ENCODE assay signal across 1 fruit fly cellular context in genomic region chr2L:16601515-16602026, dm6.
TF ChIP-seq lines count a peak whose summit lies in the region.

No protein-coding gene starts in this region.

TF ChIP-seq in whole organism, embryonic, 481 proteins besides CTCF, POLR2A, EP300 and RAD21 (continued from another document and continues in another):
- TF ChIP-seq vvl (GFP tag; IDR thresholded peaks at IDR 0.05; lab: Robert Waterston, UW): peak; percentile 70
- peak; percentile 94 for TF ChIP-seq corto (GFP tag; optimal IDR thresholded peaks at IDR 0.05; lab: Kevin White, UChicago)
- no peak for TF ChIP-seq prd (optimal IDR thresholded peaks at IDR 0.05; lab: Kevin White, UChicago)
- 0 out of 3 replicates have a peak, but pooled peaks have one; percentile 5 for TF ChIP-seq prd (GFP tag; IDR thresholded peaks at IDR 0.05; lab: Robert Waterston, UW)
- peak; percentile 1 for TF ChIP-seq CG9817 (tag; optimal IDR thresholded peaks at IDR 0.05; lab: Kevin White, UChicago)
- TF ChIP-seq CG11456 (GFP tag; IDR thresholded peaks at IDR 0.05; lab: Robert Waterston, UW): no peak
- no peak for TF ChIP-seq GATAe (GFP tag; conservative IDR thresholded peaks at IDR 0.05; lab: Robert Waterston, UW)
- no peak for TF ChIP-seq CG4282 (GFP tag; optimal IDR thresholded peaks at IDR 0.05; lab: Kevin White, UChicago)
- no peak for TF ChIP-seq pzg (GFP tag; optimal IDR thresholded peaks at IDR 0.05; lab: Kevin White, UChicago)
- no peak for TF ChIP-seq CG43689 (GFP tag; IDR thresholded peaks at IDR 0.05; lab: Robert Waterston, UW)
- peak; percentile 5 for TF ChIP-seq salm (tag; optimal IDR thresholded peaks at IDR 0.05; lab: Kevin White, UChicago)
- TF ChIP-seq Abd-B (GFP tag; optimal IDR thresholded peaks at IDR 0.05; lab: Kevin White, UChicago): no peak
- TF ChIP-seq CG31388 (GFP tag; optimal IDR thresholded peaks at IDR 0.05; lab: Kevin White, UChicago): no peak
- no peak for TF ChIP-seq CG3407 (GFP tag; optimal IDR thresholded peaks at IDR 0.05; lab: Kevin White, UChicago)
- no peak for TF ChIP-seq Vsx1 (GFP tag; optimal IDR thresholded peaks at IDR 0.05; lab: Kevin White, UChicago)
- TF ChIP-seq Ada2b (GFP tag; IDR thresholded peaks at IDR 0.05; lab: Robert Waterston, UW): no peak
- peak; percentile 70 for TF ChIP-seq CG16779 (GFP tag; IDR thresholded peaks at IDR 0.05; lab: Robert Waterston, UW)
- peak; percentile 2 for TF ChIP-seq CG9876 (GFP tag; optimal IDR thresholded peaks at IDR 0.05; lab: Kevin White, UChicago)
- TF ChIP-seq CG18599 (GFP tag; optimal IDR thresholded peaks at IDR 0.05; lab: Kevin White, UChicago): peak; percentile 22
- TF ChIP-seq CG2129 (GFP tag; IDR thresholded peaks at IDR 0.05; lab: Robert Waterston, UW; ENCODE audit: partially characterized antibody): no peak
- TF ChIP-seq CG16815 (GFP tag; optimal IDR thresholded peaks at IDR 0.05; lab: Kevin White, UChicago): no peak
- TF ChIP-seq stwl (tag; optimal IDR thresholded peaks at IDR 0.05; lab: Kevin White, UChicago): no peak
- 0 out of 2 replicates have a peak, but pooled peaks have one; percentile 42 for TF ChIP-seq ttk (GFP tag; IDR thresholded peaks at IDR 0.05; lab: Robert Waterston, UW)
- TF ChIP-seq lilli (GFP tag; optimal IDR thresholded peaks at IDR 0.05; lab: Kevin White, UChicago): no peak
- TF ChIP-seq chinmo (GFP tag; IDR thresholded peaks at IDR 0.05; lab: Robert Waterston, UW; ENCODE audit: partially characterized antibody): peak; percentile 98
- no peak for TF ChIP-seq Tbp (GFP tag; optimal IDR thresholded peaks at IDR 0.05; lab: Kevin White, UChicago)
- TF ChIP-seq CG17568 (GFP tag; optimal IDR thresholded peaks at IDR 0.05; lab: Kevin White, UChicago): peak; percentile 45
- no peak for TF ChIP-seq btn (GFP tag; optimal IDR thresholded peaks at IDR 0.05; lab: Kevin White, UChicago)
- no peak for TF ChIP-seq pita (GFP tag; optimal IDR thresholded peaks at IDR 0.05; lab: Kevin White, UChicago)
- peak; percentile 10 for TF ChIP-seq bigmax (GFP tag; optimal IDR thresholded peaks at IDR 0.05; lab: Kevin White, UChicago)
- TF ChIP-seq Fer3 (tag; optimal IDR thresholded peaks at IDR 0.05; lab: Kevin White, UChicago): peak; percentile 33
- no peak for TF ChIP-seq gsb-n (tag; optimal IDR thresholded peaks at IDR 0.05; lab: Kevin White, UChicago)
- no peak for TF ChIP-seq Rx (GFP tag; IDR thresholded peaks at IDR 0.05; lab: Robert Waterston, UW)
- TF ChIP-seq maf-S (GFP tag; optimal IDR thresholded peaks at IDR 0.05; lab: Kevin White, UChicago): no peak
- peak in 1 of 3 experiments; percentile 21 for TF ChIP-seq Stat92E (GFP tag; optimal IDR thresholded peaks at IDR 0.05; lab: Kevin White, UChicago)
- TF ChIP-seq CG12299 (tag; optimal IDR thresholded peaks at IDR 0.05; lab: Kevin White, UChicago): peak; percentile 31
- no peak for TF ChIP-seq ems (GFP tag; optimal IDR thresholded peaks at IDR 0.05; lab: Kevin White, UChicago)
- TF ChIP-seq gro (GFP tag; optimal IDR thresholded peaks at IDR 0.05; lab: Kevin White, UChicago): peak; percentile 59
- TF ChIP-seq E2f2 (GFP tag; IDR thresholded peaks at IDR 0.05; lab: Robert Waterston, UW): no peak
- TF ChIP-seq cg (GFP tag; optimal IDR thresholded peaks at IDR 0.05; lab: Kevin White, UChicago): peak; percentile 89
- no peak for TF ChIP-seq NC2β (GFP tag; optimal IDR thresholded peaks at IDR 0.05; lab: Kevin White, UChicago)
- TF ChIP-seq CG13424 (tag; optimal IDR thresholded peaks at IDR 0.05; lab: Kevin White, UChicago): no peak
- TF ChIP-seq exex (tag; optimal IDR thresholded peaks at IDR 0.05; lab: Kevin White, UChicago): peak; percentile 7
- TF ChIP-seq amos (GFP tag; IDR thresholded peaks at IDR 0.05; lab: Robert Waterston, UW; ENCODE audit: partially characterized antibody): peak; percentile 58; the same call in 1 of the 2 replicates
- TF ChIP-seq Gsc (GFP tag; IDR thresholded peaks at IDR 0.05; lab: Robert Waterston, UW): no peak
- no peak for TF ChIP-seq CG6689 (GFP tag; IDR thresholded peaks at IDR 0.05; lab: Robert Waterston, UW)
- TF ChIP-seq Optix (GFP tag; IDR thresholded peaks at IDR 0.05; lab: Robert Waterston, UW): no peak
- no peak for TF ChIP-seq CG17802 (tag; optimal IDR thresholded peaks at IDR 0.05; lab: Kevin White, UChicago)
- TF ChIP-seq CG17612 (GFP tag; IDR thresholded peaks at IDR 0.05; lab: Robert Waterston, UW): no peak
- no peak for TF ChIP-seq CG14667 (GFP tag; IDR thresholded peaks at IDR 0.05; lab: Robert Waterston, UW)
- TF ChIP-seq vfl (GFP tag; optimal IDR thresholded peaks at IDR 0.05; lab: Kevin White, UChicago): peak; percentile 2
- no peak for TF ChIP-seq CG6791 (GFP tag; IDR thresholded peaks at IDR 0.05; lab: Robert Waterston, UW; ENCODE audit: partially characterized antibody)
- no peak for TF ChIP-seq ATbp (GFP tag; optimal IDR thresholded peaks at IDR 0.05; lab: Kevin White, UChicago)
- TF ChIP-seq ato (GFP tag; IDR thresholded peaks at IDR 0.05; lab: Robert Waterston, UW; ENCODE audit: partially characterized antibody): peak; percentile 51; the same call in 1 of the 2 replicates
- 0 out of 2 replicates have a peak, but pooled peaks have one; percentile 27 for TF ChIP-seq wdn (GFP tag; IDR thresholded peaks at IDR 0.05; lab: Robert Waterston, UW)
- TF ChIP-seq Usf (GFP tag; optimal IDR thresholded peaks at IDR 0.05; lab: Kevin White, UChicago): no peak
- no peak for TF ChIP-seq lmd (GFP tag; IDR thresholded peaks at IDR 0.05; lab: Robert Waterston, UW)
- no peak for TF ChIP-seq Hr3 (GFP tag; optimal IDR thresholded peaks at IDR 0.05; lab: Kevin White, UChicago)
- no peak for TF ChIP-seq CG8359 (GFP tag; optimal IDR thresholded peaks at IDR 0.05; lab: Kevin White, UChicago; ENCODE audit: borderline replicate concordance)
- no peak for TF ChIP-seq CG3995 (GFP tag; optimal IDR thresholded peaks at IDR 0.05; lab: Kevin White, UChicago)
- no peak for TF ChIP-seq trh (GFP tag; optimal IDR thresholded peaks at IDR 0.05; lab: Kevin White, UChicago)
- TF ChIP-seq CG9932 (GFP tag; IDR thresholded peaks at IDR 0.05; lab: Robert Waterston, UW): no peak
- peak; percentile 32 for TF ChIP-seq CG13624 (GFP tag; optimal IDR thresholded peaks at IDR 0.05; lab: Kevin White, UChicago)
- peak; percentile 92 for TF ChIP-seq z (GFP tag; IDR thresholded peaks at IDR 0.05; lab: Robert Waterston, UW)
- no peak for TF ChIP-seq Ets97D (GFP tag; optimal IDR thresholded peaks at IDR 0.05; lab: Kevin White, UChicago)
- TF ChIP-seq sug (tag; optimal IDR thresholded peaks at IDR 0.05; lab: Kevin White, UChicago): peak; percentile 40
- TF ChIP-seq caup (GFP tag; optimal IDR thresholded peaks at IDR 0.05; lab: Kevin White, UChicago; ENCODE audit: severe bottlenecking): peak; percentile 20
- no peak for TF ChIP-seq CG10959 (GFP tag; IDR thresholded peaks at IDR 0.05; lab: Robert Waterston, UW)
- no peak for TF ChIP-seq pan (optimal IDR thresholded peaks at IDR 0.05; lab: Kevin White, UChicago)
- TF ChIP-seq pan (GFP tag; optimal IDR thresholded peaks at IDR 0.05 in 1 of 2, IDR thresholded peaks at IDR 0.05 in 1 of 2): peak in 1 of 2 experiments; percentile 51
- peak; percentile 6 for TF ChIP-seq CG12219 (GFP tag; optimal IDR thresholded peaks at IDR 0.05; lab: Kevin White, UChicago)
- TF ChIP-seq toy (GFP tag; IDR thresholded peaks at IDR 0.05; lab: Robert Waterston, UW): no peak
- no peak for TF ChIP-seq ERR (GFP tag; optimal IDR thresholded peaks at IDR 0.05; lab: Kevin White, UChicago)
- TF ChIP-seq C15 (GFP tag; IDR thresholded peaks at IDR 0.05; lab: Robert Waterston, UW): no peak
- TF ChIP-seq CG34376 (GFP tag; optimal IDR thresholded peaks at IDR 0.05; lab: Kevin White, UChicago): peak; percentile 79
- no peak for TF ChIP-seq CG3065 (GFP tag; optimal IDR thresholded peaks at IDR 0.05; lab: Kevin White, UChicago)
- no peak for TF ChIP-seq CG14710 (tag; optimal IDR thresholded peaks at IDR 0.05; lab: Kevin White, UChicago)
- TF ChIP-seq sr (GFP tag; IDR thresholded peaks at IDR 0.05; lab: Robert Waterston, UW): no peak
- TF ChIP-seq Atf6 (GFP tag; IDR thresholded peaks at IDR 0.05; lab: Robert Waterston, UW): peak; percentile 52; the same call in 1 of the 2 replicates
- TF ChIP-seq H2.0 (GFP tag; IDR thresholded peaks at IDR 0.05; lab: Robert Waterston, UW): no peak
- peak; percentile 92 for TF ChIP-seq lbe (GFP tag; optimal IDR thresholded peaks at IDR 0.05; lab: Kevin White, UChicago)
- no peak for TF ChIP-seq CG2116 (GFP tag; optimal IDR thresholded peaks at IDR 0.05; lab: Kevin White, UChicago)
- peak; percentile 55; the same call in 2 of the 3 replicates for TF ChIP-seq CG34224 (GFP tag; IDR thresholded peaks at IDR 0.05; lab: Robert Waterston, UW; ENCODE audit: partially characterized antibody)
- TF ChIP-seq sim (GFP tag; IDR thresholded peaks at IDR 0.05; lab: Robert Waterston, UW): no peak
- no peak for TF ChIP-seq CG6813 (GFP tag; optimal IDR thresholded peaks at IDR 0.05; lab: Kevin White, UChicago)
- TF ChIP-seq CG34422 (GFP tag; IDR thresholded peaks at IDR 0.05; lab: Robert Waterston, UW): no peak; the same call in 2 of the 3 replicates
- no peak for TF ChIP-seq emc (GFP tag; optimal IDR thresholded peaks at IDR 0.05; lab: Kevin White, UChicago)
- TF ChIP-seq chn (GFP tag; optimal IDR thresholded peaks at IDR 0.05; lab: Kevin White, UChicago): no peak
- TF ChIP-seq CoRest (tag; optimal IDR thresholded peaks at IDR 0.05; lab: Kevin White, UChicago): no peak
- TF ChIP-seq trem (tag; optimal IDR thresholded peaks at IDR 0.05; lab: Kevin White, UChicago): peak; percentile 16
- TF ChIP-seq CG32772 (GFP tag; IDR thresholded peaks at IDR 0.05; lab: Robert Waterston, UW): peak; percentile 52; the same call in 1 of the 2 replicates
- no peak for TF ChIP-seq gt (GFP tag; IDR thresholded peaks at IDR 0.05; lab: Robert Waterston, UW)
- TF ChIP-seq fru (optimal IDR thresholded peaks at IDR 0.05; lab: Kevin White, UChicago): no peak
- TF ChIP-seq HLHmδ (GFP tag; optimal IDR thresholded peaks at IDR 0.05; lab: Kevin White, UChicago): no peak
- no peak for TF ChIP-seq onecut (GFP tag; IDR thresholded peaks at IDR 0.05; lab: Robert Waterston, UW)
- TF ChIP-seq seq (GFP tag; IDR thresholded peaks at IDR 0.05; lab: Robert Waterston, UW): 0 out of 2 replicates have a peak, but pooled peaks have one; percentile 41
- TF ChIP-seq odd (GFP tag; optimal IDR thresholded peaks at IDR 0.05; lab: Kevin White, UChicago): peak; percentile 12
- TF ChIP-seq dpn (GFP tag; optimal IDR thresholded peaks at IDR 0.05; lab: Kevin White, UChicago): no peak
- TF ChIP-seq Hr78 (GFP tag; optimal IDR thresholded peaks at IDR 0.05; lab: Kevin White, UChicago): peak in 1 of 2 experiments; percentile 12
- peak in 1 of 2 experiments; percentile 31 for TF ChIP-seq crp (GFP tag; optimal IDR thresholded peaks at IDR 0.05; lab: Kevin White, UChicago)
- peak; percentile 61 for TF ChIP-seq jing (GFP tag; optimal IDR thresholded peaks at IDR 0.05; lab: Kevin White, UChicago)
- no peak for TF ChIP-seq CG11247 (GFP tag; IDR thresholded peaks at IDR 0.05; lab: Robert Waterston, UW)
- TF ChIP-seq Doc2 (GFP tag; IDR thresholded peaks at IDR 0.05; lab: Robert Waterston, UW): no peak
- TF ChIP-seq peb (GFP tag; IDR thresholded peaks at IDR 0.05; lab: Robert Waterston, UW): no peak
- peak; percentile 79 for TF ChIP-seq gcm (GFP tag; optimal IDR thresholded peaks at IDR 0.05; lab: Kevin White, UChicago)
- TF ChIP-seq CG7372 (GFP tag; IDR thresholded peaks at IDR 0.05; lab: Robert Waterston, UW): no peak
- TF ChIP-seq Lhr (GFP tag; optimal IDR thresholded peaks at IDR 0.05; lab: Kevin White, UChicago): no peak
- no peak for TF ChIP-seq jumu (GFP tag; optimal IDR thresholded peaks at IDR 0.05; lab: Kevin White, UChicago)
- peak; percentile 91 for TF ChIP-seq abd-A (tag; optimal IDR thresholded peaks at IDR 0.05; lab: Kevin White, UChicago)
- TF ChIP-seq Drgx (GFP tag; IDR thresholded peaks at IDR 0.05; lab: Robert Waterston, UW): peak; percentile 96
- TF ChIP-seq MTF-1 (GFP tag; optimal IDR thresholded peaks at IDR 0.05; lab: Kevin White, UChicago; ENCODE audit: borderline replicate concordance): peak; percentile 22
- no peak for TF ChIP-seq bab2 (GFP tag; optimal IDR thresholded peaks at IDR 0.05; lab: Kevin White, UChicago)
- no peak for TF ChIP-seq ase (GFP tag; IDR thresholded peaks at IDR 0.05; lab: Robert Waterston, UW)
- no peak for TF ChIP-seq CG5180 (GFP tag; optimal IDR thresholded peaks at IDR 0.05; lab: Kevin White, UChicago)
- TF ChIP-seq CG6765 (GFP tag; optimal IDR thresholded peaks at IDR 0.05; lab: Kevin White, UChicago): peak; percentile 34
- TF ChIP-seq Dbx (GFP tag; IDR thresholded peaks at IDR 0.05; lab: Robert Waterston, UW): no peak; the same call in 2 of the 3 replicates
- peak; percentile 4 for TF ChIP-seq Meics (GFP tag; optimal IDR thresholded peaks at IDR 0.05; lab: Kevin White, UChicago)
- peak in 1 of 2 experiments; percentile 28 for TF ChIP-seq Hr51 (GFP tag; optimal IDR thresholded peaks at IDR 0.05; lab: Kevin White, UChicago)
- no peak for TF ChIP-seq CG7357 (GFP tag; IDR thresholded peaks at IDR 0.05; lab: Robert Waterston, UW)
- TF ChIP-seq CG10274 (GFP tag; optimal IDR thresholded peaks at IDR 0.05; lab: Kevin White, UChicago): no peak
- TF ChIP-seq sqz (GFP tag; optimal IDR thresholded peaks at IDR 0.05; lab: Kevin White, UChicago): peak; percentile 98
- no peak for TF ChIP-seq fd3F (GFP tag; optimal IDR thresholded peaks at IDR 0.05; lab: Kevin White, UChicago)
- peak; percentile 95 for TF ChIP-seq CG17359 (tag; optimal IDR thresholded peaks at IDR 0.05; lab: Kevin White, UChicago)
- peak; percentile 39 for TF ChIP-seq CG1603 (tag; optimal IDR thresholded peaks at IDR 0.05; lab: Kevin White, UChicago)
- peak; percentile 48; the same call in 1 of the 2 replicates for TF ChIP-seq tna (GFP tag; IDR thresholded peaks at IDR 0.05; lab: Robert Waterston, UW; ENCODE audit: partially characterized antibody)
- peak; percentile 46; the same call in 2 of the 3 replicates for TF ChIP-seq zfh1 (GFP tag; IDR thresholded peaks at IDR 0.05; lab: Robert Waterston, UW)
- TF ChIP-seq CrebB (tag; optimal IDR thresholded peaks at IDR 0.05; lab: Kevin White, UChicago): no peak
- TF ChIP-seq CG30431 (GFP tag; optimal IDR thresholded peaks at IDR 0.05; lab: Kevin White, UChicago): no peak
- peak; percentile 34 for TF ChIP-seq CHES-1-like (GFP tag; optimal IDR thresholded peaks at IDR 0.05; lab: Kevin White, UChicago)
- TF ChIP-seq run (tag; optimal IDR thresholded peaks at IDR 0.05; lab: Kevin White, UChicago): no peak
- peak; percentile 67 for TF ChIP-seq Fer1 (GFP tag; optimal IDR thresholded peaks at IDR 0.05; lab: Kevin White, UChicago)
- peak; percentile 20 for TF ChIP-seq BEAF-32 (GFP tag; optimal IDR thresholded peaks at IDR 0.05; lab: Kevin White, UChicago)
- TF ChIP-seq CG4404 (GFP tag; IDR thresholded peaks at IDR 0.05; lab: Robert Waterston, UW): no peak
